Worm (Caenorhabditis elegans) whole organism, midembryonic: Measurements from ENCODE around the gene pdtf-1.
"Not testable (repeated sequence)": the region's sequence is repeated elsewhere in the genome, so short reads cannot be mapped to it uniquely, and the experiment has no call there.

Experiments
- cog-1 ChIP-seq: sonication (generic microtip); optimal IDR thresholded peaks from 2 replicates; lab custom pipeline; 2016; ENCODE audit warnings: missing genetic modification characterization, missing compliant biosample characterization
- flt-1 ChIP-seq: fragments of 200-800 bp; sonication (Bioruptor generic); IDR thresholded peaks from 2 replicates; pipeline ENCODE4 v1.3.6; 2022; ENCODE audit warnings: missing genetic modification characterization, missing compliant biosample characterization
- med-1 ChIP-seq: sonication (generic microtip); optimal IDR thresholded peaks from 2 replicates; lab custom pipeline; 2017; ENCODE audit warnings: missing genetic modification characterization, mild to moderate bottlenecking, missing compliant biosample characterization, antibody characterized with exemption, missing genetic modification reagents; ENCODE audit not compliant: insufficient read depth
- ref-1 ChIP-seq: fragments of 200-800 bp; sonication (Bioruptor generic); conservative IDR thresholded peaks from 2 replicates; pipeline ENCODE4 v1.3.6; 2022; ENCODE audit warnings: missing genetic modification reagents, missing genetic modification characterization, missing compliant biosample characterization

- TF ChIP-seq cog-1 (tag; lab: Kevin White, UChicago); med-1: not testable (repeated sequence)
- TF ChIP-seq flt-1 (GFP tag; lab: Robert Waterston, UW) (peak; percentile 73), ref-1 (GFP tag; lab: Robert Waterston, UW) (peak; percentile 54; the same call in 1 of the 2 replicates)
These were observed 20.3 kb upstream of the pdtf-1 start for ce11 chrIV:8412538-8412937.
